Fruit fly (Drosophila melanogaster): Measurements from ENCODE around the gene Cyp303a1.

DNA sequence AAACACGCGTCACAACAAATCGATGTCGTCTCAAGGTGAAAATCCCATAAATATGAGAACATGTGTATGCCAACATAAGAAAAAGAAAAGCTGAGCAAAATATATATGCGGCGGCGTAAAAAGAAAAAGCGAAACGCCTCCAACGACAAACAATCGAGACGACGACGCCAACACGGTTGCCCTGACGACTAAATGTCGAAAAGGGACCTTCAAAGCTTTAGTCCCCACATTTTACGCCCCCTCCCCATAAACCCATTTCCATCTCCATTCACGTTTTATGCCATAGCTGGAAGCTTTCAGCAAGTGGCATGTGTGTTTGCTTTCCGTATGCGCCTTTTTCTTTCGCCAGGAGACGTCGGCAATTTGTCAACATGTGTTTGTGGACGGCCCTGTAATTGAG lies 16.1 kb upstream of the Cyp303a1 start:
- TF ChIP-seq Mio (GFP tag; optimal IDR thresholded peaks at IDR 0.05): no peak
- no peak for TF ChIP-seq h (GFP tag; optimal IDR thresholded peaks at IDR 0.05)
- TF ChIP-seq psq (GFP tag; optimal IDR thresholded peaks at IDR 0.05): no peak
- no peak for TF ChIP-seq pan (optimal IDR thresholded peaks at IDR 0.05)
- no peak for TF ChIP-seq Abd-B (GFP tag; optimal IDR thresholded peaks at IDR 0.05)
- no peak for TF ChIP-seq Myc (optimal IDR thresholded peaks at IDR 0.05)
- TF ChIP-seq ey (GFP tag; optimal IDR thresholded peaks at IDR 0.05): no peak
- no peak for TF ChIP-seq tai (GFP tag; optimal IDR thresholded peaks at IDR 0.05)
- no peak for TF ChIP-seq OdsH (GFP tag; optimal IDR thresholded peaks at IDR 0.05)
- TF ChIP-seq usp (GFP tag; optimal IDR thresholded peaks at IDR 0.05): no peak
- no peak for TF ChIP-seq lola (GFP tag; optimal IDR thresholded peaks at IDR 0.05)
- TF ChIP-seq Vsx2 (GFP tag; optimal IDR thresholded peaks at IDR 0.05; ENCODE audit: partially characterized antibody): no peak
- no peak for TF ChIP-seq fru (GFP tag; optimal IDR thresholded peaks at IDR 0.05)
- TF ChIP-seq HLH106 (tag; optimal IDR thresholded peaks at IDR 0.05): no peak
